Worm (Caenorhabditis elegans): ENCODE results near the gene F40G9.12.

F40G9.12 gene

DNA sequence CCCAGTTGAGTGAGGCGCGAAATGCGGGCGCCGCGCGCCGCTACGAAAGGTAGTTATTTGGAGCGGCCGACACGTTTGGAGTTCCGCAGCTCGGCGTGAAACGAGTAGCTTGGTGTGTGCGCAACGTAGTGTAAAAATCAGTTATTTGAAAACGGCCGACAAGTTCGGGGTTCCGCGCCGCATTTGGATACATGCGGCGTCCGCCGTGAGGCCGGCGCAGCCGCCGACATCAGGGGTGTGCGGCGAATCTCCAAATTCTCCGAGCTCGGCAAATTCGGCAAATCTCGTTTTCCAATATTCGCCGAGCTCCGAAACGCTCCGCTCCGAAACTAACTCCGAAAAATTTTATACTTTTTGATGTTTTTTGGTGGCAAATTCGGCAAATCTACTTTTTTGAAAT lies 13.7 kb upstream of the F40G9.12 start:
- no peak for TF ChIP-seq tbx-37 (GFP tag; conservative IDR thresholded peaks at IDR 0.05)

DNA sequence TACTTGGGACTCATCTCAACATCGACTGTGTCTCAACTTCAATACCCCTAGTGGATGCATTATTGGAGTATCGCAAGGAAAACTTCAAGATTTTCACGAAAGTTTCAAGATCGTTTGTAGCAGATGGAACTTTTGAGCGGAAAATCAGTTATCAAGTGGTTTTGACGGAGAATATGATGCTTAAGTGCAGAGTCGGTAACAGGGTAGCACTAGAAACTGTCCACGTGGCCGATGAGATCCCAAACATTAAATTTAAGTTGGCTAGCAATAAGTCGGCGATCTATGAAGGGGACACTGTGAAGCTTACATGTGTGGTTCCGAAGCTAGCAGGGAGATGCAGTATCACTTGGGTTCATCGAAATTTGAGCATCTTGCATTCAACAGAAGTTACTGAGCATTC lies 12.5 kb upstream of the F40G9.12 start:
- no peak for TF ChIP-seq hmg-4 (GFP tag; optimal IDR thresholded peaks at IDR 0.05)
- TF ChIP-seq hnd-1 (tag; optimal IDR thresholded peaks at IDR 0.05): no peak
- TF ChIP-seq ama-1 (optimal IDR thresholded peaks at IDR 0.05): no peak
- TF ChIP-seq flt-1 (GFP tag; IDR thresholded peaks at IDR 0.05): no peak
- no peak for TF ChIP-seq tra-4 (tag; optimal IDR thresholded peaks at IDR 0.05)
- no peak for TF ChIP-seq scrt-1 (GFP tag; IDR thresholded peaks at IDR 0.05)
- no peak for TF ChIP-seq F13C5.2 (tag; optimal IDR thresholded peaks at IDR 0.05)
- no peak for TF ChIP-seq ets-7 (tag; optimal IDR thresholded peaks at IDR 0.05)
- TF ChIP-seq sea-1 (GFP tag; conservative IDR thresholded peaks at IDR 0.05): no peak
- TF ChIP-seq hmbx-1 (tag; optimal IDR thresholded peaks at IDR 0.05): no peak
- no peak for TF ChIP-seq ceh-13 (GFP tag; optimal IDR thresholded peaks at IDR 0.05)
- no peak for TF ChIP-seq tbx-37 (GFP tag; conservative IDR thresholded peaks at IDR 0.05)
- no peak for TF ChIP-seq pes-1 (GFP tag; IDR thresholded peaks at IDR 0.05)
- no peak for TF ChIP-seq tbx-11 (GFP tag; IDR thresholded peaks at IDR 0.05)
- TF ChIP-seq ceh-36 (tag; optimal IDR thresholded peaks at IDR 0.05): no peak
- TF ChIP-seq aly-1 (tag; optimal IDR thresholded peaks at IDR 0.05): no peak
- no peak for TF ChIP-seq B0310.2 (tag; optimal IDR thresholded peaks at IDR 0.05)

DNA sequence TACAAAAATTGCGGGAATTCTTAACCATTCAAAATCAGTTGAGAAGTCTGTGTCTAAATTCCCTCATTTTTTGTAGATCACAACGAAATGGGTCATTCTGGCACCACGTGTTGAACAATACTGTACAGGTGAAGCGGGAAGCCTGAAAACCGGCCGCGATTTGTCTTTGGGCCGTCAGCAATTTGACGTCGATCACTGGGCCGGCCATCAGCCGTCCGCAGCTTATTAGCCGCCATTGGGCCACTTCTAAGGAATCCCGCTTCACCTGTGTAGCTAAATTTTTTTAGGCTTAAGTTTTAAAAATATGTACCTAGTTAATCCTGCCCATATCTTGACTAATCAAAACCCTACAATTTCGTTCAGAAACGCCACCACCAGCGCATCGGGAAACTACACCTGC lies 12.0 kb upstream of the F40G9.12 start:
- TF ChIP-seq hmg-4 (GFP tag; optimal IDR thresholded peaks at IDR 0.05): no peak
- no peak for TF ChIP-seq hnd-1 (tag; optimal IDR thresholded peaks at IDR 0.05)
- no peak for TF ChIP-seq B0310.2 (tag; optimal IDR thresholded peaks at IDR 0.05)
- no peak for TF ChIP-seq tbx-11 (GFP tag; IDR thresholded peaks at IDR 0.05)
- no peak for TF ChIP-seq ets-7 (tag; optimal IDR thresholded peaks at IDR 0.05)
- no peak for TF ChIP-seq pes-1 (GFP tag; IDR thresholded peaks at IDR 0.05)
- no peak for TF ChIP-seq ceh-36 (tag; optimal IDR thresholded peaks at IDR 0.05)
- TF ChIP-seq aly-1 (tag; optimal IDR thresholded peaks at IDR 0.05): no peak
- TF ChIP-seq ceh-13 (GFP tag; optimal IDR thresholded peaks at IDR 0.05): no peak
- no peak for TF ChIP-seq tbx-37 (GFP tag; conservative IDR thresholded peaks at IDR 0.05)
- no peak for TF ChIP-seq tra-4 (tag; optimal IDR thresholded peaks at IDR 0.05)
- TF ChIP-seq sea-1 (GFP tag; conservative IDR thresholded peaks at IDR 0.05): no peak
- no peak for TF ChIP-seq ama-1 (optimal IDR thresholded peaks at IDR 0.05)

DNA sequence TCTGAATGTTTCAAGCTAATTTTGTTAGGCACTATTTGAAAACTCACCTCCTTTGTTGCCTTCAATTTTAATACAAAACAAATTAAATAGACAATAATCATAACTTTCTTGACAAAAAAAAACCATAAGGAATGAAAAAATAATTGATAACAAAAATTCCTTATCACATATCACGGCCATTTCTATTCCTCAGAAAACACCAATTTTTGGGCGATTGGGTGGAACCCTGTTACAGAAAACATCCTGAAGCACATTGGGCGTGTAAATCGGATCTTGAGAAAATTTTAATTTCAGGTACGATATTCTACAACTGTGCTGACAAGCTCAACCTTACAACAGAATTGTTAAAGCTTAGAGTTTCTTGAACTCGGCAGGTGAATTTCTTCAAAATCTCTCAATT lies 6.9 kb upstream of the F40G9.12 start, which contains the start of gene F40G9.8:
TSS of gene F40G9.8 (minus strand) at position 101 of the 400 bp plus-strand sequence.
- TF ChIP-seq F13C5.2 (tag; optimal IDR thresholded peaks at IDR 0.05): no peak
- no peak for TF ChIP-seq hnd-1 (tag; optimal IDR thresholded peaks at IDR 0.05)
- TF ChIP-seq tbx-11 (GFP tag; IDR thresholded peaks at IDR 0.05): no peak
- no peak for TF ChIP-seq B0310.2 (tag; optimal IDR thresholded peaks at IDR 0.05)
- no peak for TF ChIP-seq sea-1 (GFP tag; conservative IDR thresholded peaks at IDR 0.05)

DNA sequence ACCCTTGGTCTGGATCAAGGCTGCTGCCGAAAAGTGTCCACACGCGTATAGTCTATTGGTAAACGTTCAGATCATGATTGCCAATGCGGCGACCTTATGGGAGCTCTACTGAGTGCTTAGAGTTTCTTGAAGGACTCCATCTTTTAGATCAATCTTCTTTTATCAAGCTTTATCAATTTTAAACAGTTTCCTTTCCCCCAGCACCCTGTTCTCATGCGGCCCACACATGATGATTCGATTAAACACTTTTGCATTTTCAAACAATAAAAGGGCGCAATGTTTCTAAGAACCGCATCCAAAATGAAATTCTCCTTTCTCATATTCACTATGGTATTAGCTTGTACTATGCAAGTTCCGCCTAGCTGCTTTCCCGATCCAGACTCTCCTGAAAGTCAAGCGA lies 6.3 kb upstream of the F40G9.12 start, which contains the start of gene F40G9.7:
TSS of gene F40G9.7 (plus strand) at position 301 of the 400 bp plus-strand sequence.
- TF ChIP-seq tbx-11 (GFP tag; IDR thresholded peaks at IDR 0.05) (no peak), flt-1 (GFP tag; IDR thresholded peaks at IDR 0.05) (no peak), tra-4 (tag; optimal IDR thresholded peaks at IDR 0.05) (no peak), pes-1 (GFP tag; IDR thresholded peaks at IDR 0.05) (no peak), ceh-36 (tag; optimal IDR thresholded peaks at IDR 0.05) (no peak), hmg-4 (GFP tag; optimal IDR thresholded peaks at IDR 0.05) (no peak), ets-7 (tag; optimal IDR thresholded peaks at IDR 0.05) (no peak), hmbx-1 (tag; optimal IDR thresholded peaks at IDR 0.05) (no peak), hnd-1 (tag; optimal IDR thresholded peaks at IDR 0.05) (no peak), sea-1 (GFP tag; conservative IDR thresholded peaks at IDR 0.05) (no peak), scrt-1 (GFP tag; IDR thresholded peaks at IDR 0.05) (no peak), ceh-13 (GFP tag; optimal IDR thresholded peaks at IDR 0.05) (no peak), ama-1 (optimal IDR thresholded peaks at IDR 0.05) (no peak), aly-1 (tag; optimal IDR thresholded peaks at IDR 0.05) (no peak), B0310.2 (tag; optimal IDR thresholded peaks at IDR 0.05) (no peak)

DNA sequence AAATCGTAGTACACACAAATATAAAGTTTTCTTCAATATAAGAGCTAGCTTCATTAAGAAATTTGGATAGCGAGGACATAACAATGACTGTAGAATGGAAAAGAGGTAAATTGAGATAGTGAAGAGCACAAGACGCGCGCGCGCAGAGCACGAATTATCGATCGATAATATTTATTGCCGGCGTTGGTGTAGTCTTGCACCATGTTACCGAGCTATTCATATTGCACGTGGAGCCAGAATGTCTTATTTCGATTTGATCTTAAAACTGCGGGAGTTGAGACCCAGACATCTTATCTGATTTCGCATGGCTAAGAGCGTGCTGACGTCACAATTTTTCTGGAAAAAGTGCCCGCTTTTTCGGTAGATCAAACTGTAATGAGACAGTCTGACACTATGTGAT lies 2.2 kb upstream of the F40G9.12 start, which contains the start of gene F40G9.18:
TSS of gene F40G9.18 (minus strand) at position 101 of the 400 bp plus-strand sequence.
- TF ChIP-seq ama-1 (optimal IDR thresholded peaks at IDR 0.05) (no peak), sea-1 (GFP tag; conservative IDR thresholded peaks at IDR 0.05) (no peak), tbx-37 (GFP tag; conservative IDR thresholded peaks at IDR 0.05) (no peak), hnd-1 (tag; optimal IDR thresholded peaks at IDR 0.05) (no peak), tbx-11 (GFP tag; IDR thresholded peaks at IDR 0.05) (no peak), aly-1 (tag; optimal IDR thresholded peaks at IDR 0.05) (no peak), hmbx-1 (tag; optimal IDR thresholded peaks at IDR 0.05) (no peak), B0310.2 (tag; optimal IDR thresholded peaks at IDR 0.05) (no peak), ceh-36 (tag; optimal IDR thresholded peaks at IDR 0.05) (no peak), tra-4 (tag; optimal IDR thresholded peaks at IDR 0.05) (no peak), pes-1 (GFP tag; IDR thresholded peaks at IDR 0.05) (no peak), ets-7 (tag; optimal IDR thresholded peaks at IDR 0.05) (no peak), scrt-1 (GFP tag; IDR thresholded peaks at IDR 0.05) (no peak), F13C5.2 (tag; optimal IDR thresholded peaks at IDR 0.05) (no peak), ceh-13 (GFP tag; optimal IDR thresholded peaks at IDR 0.05) (no peak), hmg-4 (GFP tag; optimal IDR thresholded peaks at IDR 0.05) (no peak), flt-1 (GFP tag; IDR thresholded peaks at IDR 0.05) (no peak)

DNA sequence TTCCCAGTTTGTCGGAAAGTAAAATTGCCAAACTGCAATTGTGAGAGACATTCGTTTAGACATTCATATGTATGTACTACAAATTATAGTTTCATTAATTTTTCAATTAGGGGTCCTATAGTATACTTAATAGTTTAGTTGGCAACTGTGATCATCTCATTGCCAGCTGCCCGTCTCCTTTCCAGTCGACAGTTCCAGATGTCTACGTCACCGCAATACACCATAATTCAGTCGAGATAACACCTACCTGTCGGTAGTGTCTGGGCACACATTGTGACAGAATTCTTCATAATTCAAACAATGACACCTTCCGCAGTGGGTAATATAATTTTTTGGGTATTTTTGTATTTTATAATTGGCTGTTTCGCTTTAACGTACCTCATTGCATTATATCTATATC lies 1.9 kb downstream of the F40G9.12 start, which contains the start of gene F40G9.19:
TSS of gene F40G9.19 (plus strand) at position 301 of the 400 bp plus-strand sequence.
- no peak for TF ChIP-seq tra-4 (tag; optimal IDR thresholded peaks at IDR 0.05)
- TF ChIP-seq B0310.2 (tag; optimal IDR thresholded peaks at IDR 0.05): no peak
- TF ChIP-seq aly-1 (tag; optimal IDR thresholded peaks at IDR 0.05): no peak
- no peak for TF ChIP-seq ama-1 (optimal IDR thresholded peaks at IDR 0.05)
- no peak for TF ChIP-seq hnd-1 (tag; optimal IDR thresholded peaks at IDR 0.05)
- no peak for TF ChIP-seq flt-1 (GFP tag; IDR thresholded peaks at IDR 0.05)
- TF ChIP-seq ceh-36 (tag; optimal IDR thresholded peaks at IDR 0.05): no peak

DNA sequence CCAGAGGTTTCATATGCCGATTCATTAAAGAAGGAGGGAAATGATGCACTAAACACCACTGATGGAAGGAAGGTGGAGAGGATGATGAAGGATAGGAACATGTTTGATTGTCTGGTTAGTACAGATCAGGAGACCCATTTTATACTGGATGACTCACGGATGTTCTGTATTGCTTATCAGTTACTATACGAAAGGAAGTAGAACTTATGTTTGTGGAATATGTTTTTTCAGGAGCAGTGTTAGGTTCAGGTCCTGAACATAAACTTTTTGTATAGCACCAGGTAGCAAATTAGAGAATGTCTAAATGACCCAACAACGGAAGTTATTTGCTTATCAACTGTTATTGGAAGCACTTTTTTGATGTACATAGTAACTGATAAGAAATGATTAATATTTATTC lies 4.1 kb downstream of the F40G9.12 start, which contains the start of gene clec-148:
TSS of gene clec-148 (minus strand) at position 101 of the 400 bp plus-strand sequence.
- TF ChIP-seq ama-1 (optimal IDR thresholded peaks at IDR 0.05) (no peak), tbx-37 (GFP tag; conservative IDR thresholded peaks at IDR 0.05) (no peak), tbx-11 (GFP tag; IDR thresholded peaks at IDR 0.05) (no peak), tra-4 (tag; optimal IDR thresholded peaks at IDR 0.05) (no peak), hmg-4 (GFP tag; optimal IDR thresholded peaks at IDR 0.05) (no peak), aly-1 (tag; optimal IDR thresholded peaks at IDR 0.05) (no peak), B0310.2 (tag; optimal IDR thresholded peaks at IDR 0.05) (no peak)
